Fruit fly (Drosophila melanogaster): ENCODE measurements around the gene scpr-B.
A peak's percentile ranks its signal among the peaks of the same experiment; 100 is the strongest.

dm6 chr3R:11221437-11222230 lies 19.2 kb downstream of the scpr-B start, which contains the start of the genes CG6693 and RpL3:
- TF ChIP-seq Pif1B (GFP tag; optimal IDR thresholded peaks at IDR 0.05): no peak
- peak; percentile 16 for TF ChIP-seq EcR (GFP tag; optimal IDR thresholded peaks at IDR 0.05)
- TF ChIP-seq CG14655 (GFP tag; optimal IDR thresholded peaks at IDR 0.05): no peak
- peak; percentile 59 for TF ChIP-seq CG8159 (tag; optimal IDR thresholded peaks at IDR 0.05)
- TF ChIP-seq rn (GFP tag; IDR thresholded peaks at IDR 0.05): no peak
- peak; percentile 78 for TF ChIP-seq CG4496 (GFP tag; IDR thresholded peaks at IDR 0.05)
- no peak for TF ChIP-seq CG8301 (tag; optimal IDR thresholded peaks at IDR 0.05)
- peak; percentile 49 for TF ChIP-seq CG15710 (tag; optimal IDR thresholded peaks at IDR 0.05)
- TF ChIP-seq CG10348 (GFP tag; IDR thresholded peaks at IDR 0.05): no peak
- peak; percentile 61 for TF ChIP-seq Ets98B (GFP tag; IDR thresholded peaks at IDR 0.05)
- TF ChIP-seq CG34367 (tag; optimal IDR thresholded peaks at IDR 0.05): peak; percentile 58
- no peak for TF ChIP-seq D1 (tag; optimal IDR thresholded peaks at IDR 0.05)

Measured in whole organism, pupa.